Worm (Caenorhabditis elegans) whole organism, mixed stage, embryonic: ENCODE measurements around the gene pgp-1.
A peak's percentile ranks its signal among the peaks of the same experiment; 100 is the strongest.

ENCODE experiments used
- M03D4.4 ChIP-seq: sonication (generic microtip); optimal IDR thresholded peaks from 2 replicates; lab custom pipeline; 2017; ENCODE audit warnings: mild to moderate bottlenecking, missing genetic modification characterization, missing compliant biosample characterization
- bed-3 ChIP-seq: fragments of 200-800 bp; sonication (Bioruptor generic); optimal IDR thresholded peaks from 3 replicates; lab custom pipeline; 2018; ENCODE audit warnings: mild to moderate bottlenecking, missing genetic modification characterization, moderate library complexity, missing compliant biosample characterization
- blmp-1 ChIP-seq: fragments of 150-350 bp; optimal IDR thresholded peaks from 2 replicates; lab custom pipeline; 2014; ENCODE audit warnings: missing biosample characterization, missing genetic modification characterization
- ceh-39 ChIP-seq: fragments of 150-350 bp; optimal IDR thresholded peaks from 2 replicates; lab custom pipeline; 2014; ENCODE audit warnings: missing biosample characterization, missing genetic modification characterization
- ceh-43 ChIP-seq: fragments of 200-800 bp; sonication (Bioruptor generic); optimal IDR thresholded peaks from 2 replicates; lab custom pipeline; 2018; ENCODE audit warnings: mild to moderate bottlenecking, missing genetic modification characterization, moderate library complexity, missing compliant biosample characterization
- ces-1 ChIP-seq: fragments of 150-350 bp; optimal IDR thresholded peaks from 2 replicates; lab custom pipeline; 2014; ENCODE audit warnings: missing biosample characterization, missing genetic modification reagents, missing genetic modification characterization
- cnd-1 ChIP-seq: fragments of 200-800 bp; sonication (Bioruptor generic); optimal IDR thresholded peaks from 2 replicates; lab custom pipeline; 2018; ENCODE audit warnings: mild to moderate bottlenecking, missing genetic modification characterization, missing compliant biosample characterization
- drap-1 ChIP-seq: fragments of 200-800 bp; sonication (Bioruptor generic); optimal IDR thresholded peaks from 3 replicates; lab custom pipeline; 2018; ENCODE audit warnings: mild to moderate bottlenecking, missing genetic modification characterization, missing compliant biosample characterization
- elt-3 ChIP-seq: fragments of 150-350 bp; optimal IDR thresholded peaks from 2 replicates; lab custom pipeline; 2014; ENCODE audit warnings: missing biosample characterization, missing genetic modification characterization
- flh-1 ChIP-seq: fragments of 200-800 bp; sonication (Bioruptor generic); optimal IDR thresholded peaks from 2 replicates; lab custom pipeline; 2018; ENCODE audit warnings: mild to moderate bottlenecking, missing genetic modification characterization, moderate library complexity, missing compliant biosample characterization
- ham-2 ChIP-seq: fragments of 200-800 bp; sonication (Bioruptor generic); optimal IDR thresholded peaks from 2 replicates; lab custom pipeline; 2018; ENCODE audit warnings: mild to moderate bottlenecking, missing genetic modification characterization, missing compliant biosample characterization
- hlh-1 ChIP-seq: fragments of 150-350 bp; optimal IDR thresholded peaks from 2 replicates; lab custom pipeline; 2014; ENCODE audit warnings: missing biosample characterization, missing genetic modification reagents, missing genetic modification characterization
- lin-13 ChIP-seq: fragments of 150-350 bp; optimal IDR thresholded peaks from 2 replicates; lab custom pipeline; 2014; ENCODE audit warnings: missing biosample characterization, missing genetic modification characterization
- lin-32 ChIP-seq: fragments of 200-800 bp; sonication (Bioruptor generic); optimal IDR thresholded peaks from 2 replicates; lab custom pipeline; 2018; ENCODE audit warnings: mild to moderate bottlenecking, missing genetic modification characterization, missing compliant biosample characterization
- lsy-2 ChIP-seq: fragments of 150-350 bp; optimal IDR thresholded peaks from 2 replicates; lab custom pipeline; 2014; ENCODE audit warnings: missing biosample characterization, missing genetic modification characterization
- mab-5 ChIP-seq: fragments of 150-350 bp; optimal IDR thresholded peaks from 2 replicates; lab custom pipeline; 2014; ENCODE audit warnings: missing biosample characterization, missing genetic modification characterization
- mep-1 ChIP-seq: fragments of 150-350 bp; optimal IDR thresholded peaks from 2 replicates; lab custom pipeline; 2017; ENCODE audit warnings: missing biosample characterization, missing genetic modification reagents, missing genetic modification characterization, inconsistent platforms
- mls-2 ChIP-seq: sonication (generic microtip); optimal IDR thresholded peaks from 2 replicates; lab custom pipeline; 2016; ENCODE audit warnings: mild to moderate bottlenecking, missing genetic modification characterization, moderate library complexity, missing compliant biosample characterization
- nhr-12 ChIP-seq: fragments of 150-350 bp; optimal IDR thresholded peaks from 2 replicates; lab custom pipeline; 2014; ENCODE audit warnings: missing biosample characterization, missing genetic modification characterization
- nhr-2 ChIP-seq: fragments of 150-350 bp; optimal IDR thresholded peaks from 2 replicates; lab custom pipeline; 2014; ENCODE audit warnings: missing biosample characterization, missing genetic modification characterization
- nhr-237 ChIP-seq: fragments of 150-350 bp; optimal IDR thresholded peaks from 2 replicates; lab custom pipeline; 2014; ENCODE audit warnings: missing biosample characterization, missing genetic modification characterization
- nhr-28 ChIP-seq: fragments of 150-350 bp; optimal IDR thresholded peaks from 2 replicates; lab custom pipeline; 2014; ENCODE audit warnings: missing biosample characterization, missing genetic modification characterization
- nhr-76 ChIP-seq: sonication (generic microtip); optimal IDR thresholded peaks from 2 replicates; lab custom pipeline; 2017; ENCODE audit warnings: missing biosample characterization, missing genetic modification characterization
- pha-4 ChIP-seq: fragments of 150-350 bp; optimal IDR thresholded peaks from 2 replicates; lab custom pipeline; 2018; ENCODE audit warnings: missing biosample characterization, missing genetic modification reagents, missing genetic modification characterization
- sem-2 ChIP-seq: fragments of 200-800 bp; sonication (Bioruptor generic); optimal IDR thresholded peaks from 2 replicates; lab custom pipeline; 2018; ENCODE audit warnings: mild to moderate bottlenecking, missing genetic modification characterization, missing compliant biosample characterization
- sptf-1 ChIP-seq: sonication (generic microtip); optimal IDR thresholded peaks from 2 replicates; lab custom pipeline; 2017; ENCODE audit warnings: mild to moderate bottlenecking, missing genetic modification characterization, moderate library complexity, missing compliant biosample characterization
- tbx-8 ChIP-seq: fragments of 200-800 bp; sonication (Bioruptor generic); optimal IDR thresholded peaks from 2 replicates; lab custom pipeline; 2018; ENCODE audit warnings: mild to moderate bottlenecking, missing genetic modification characterization, moderate library complexity, missing compliant biosample characterization
- unc-120 ChIP-seq: sonication (generic microtip); optimal IDR thresholded peaks from 2 replicates; lab custom pipeline; 2017; ENCODE audit warnings: missing genetic modification characterization, missing compliant biosample characterization; ENCODE audit not compliant: poor library complexity, severe bottlenecking
- unc-39 ChIP-seq: fragments of 150-350 bp; optimal IDR thresholded peaks from 2 replicates; lab custom pipeline; 2014; ENCODE audit warnings: missing biosample characterization, missing genetic modification characterization
- ztf-11 ChIP-seq: fragments of 150-350 bp; optimal IDR thresholded peaks from 2 replicates; lab custom pipeline; 2014; ENCODE audit warnings: missing biosample characterization, missing genetic modification characterization

pgp-1 gene

ce11 chrIV:12590373-12590772 lies 8.6 kb downstream of the pgp-1 start, which contains the start of gene cul-6:
cul-6 (minus strand) TSS chrIV:12590451.
- TF ChIP-seq bed-3 (GFP tag; lab: Kevin White, UChicago): no peak
- no peak for TF ChIP-seq nhr-2
- no peak for TF ChIP-seq unc-120
- no peak for TF ChIP-seq flh-1 (GFP tag; lab: Kevin White, UChicago)
- no peak for TF ChIP-seq lin-13
- no peak for TF ChIP-seq nhr-28 (tag; lab: Kevin White, UChicago)
- TF ChIP-seq nhr-237 (tag; lab: Kevin White, UChicago): no peak
- TF ChIP-seq elt-3 (tag; lab: Kevin White, UChicago): no peak
- no peak for TF ChIP-seq nhr-12 (tag; lab: Kevin White, UChicago)
- TF ChIP-seq blmp-1 (tag; lab: Kevin White, UChicago): no peak
- no peak for TF ChIP-seq sem-2 (GFP tag; lab: Kevin White, UChicago)
- no peak for TF ChIP-seq pha-4 (tag; lab: Kevin White, UChicago)
- no peak for TF ChIP-seq mab-5
- no peak for TF ChIP-seq lsy-2 (tag; lab: Kevin White, UChicago)
- no peak for TF ChIP-seq mls-2 (tag; lab: Kevin White, UChicago)

- TF ChIP-seq flh-1 (GFP tag; lab: Kevin White, UChicago) (no peak), elt-3 (tag; lab: Kevin White, UChicago) (no peak), ceh-39 (tag; lab: Kevin White, UChicago) (no peak), M03D4.4 (tag; lab: Kevin White, UChicago) (no peak), ham-2 (GFP tag; lab: Kevin White, UChicago) (no peak), nhr-237 (tag; lab: Kevin White, UChicago) (no peak), mls-2 (tag; lab: Kevin White, UChicago) (no peak), lsy-2 (tag; lab: Kevin White, UChicago) (no peak), ztf-11 (tag; lab: Kevin White, UChicago) (no peak)
- TF ChIP-seq, all 35 proteins: peak for 0
Observed at ce11 chrIV:12585966-12586365, 13.0 kb downstream of the pgp-1 start, which contains the start of gene K08E7.8. K08E7.8 (minus strand) TSS chrIV:12586066.

ce11 chrIV:12584146-12584545 lies 14.8 kb downstream of the pgp-1 start:
- TF ChIP-seq sptf-1 (tag; lab: Kevin White, UChicago) (peak; percentile 6), ces-1 (GFP tag; lab: Kevin White, UChicago) (peak; percentile 54), unc-39 (tag; lab: Kevin White, UChicago) (no peak)

ce11 chrIV:12583181-12583580 lies 15.8 kb downstream of the pgp-1 start:
- TF ChIP-seq hlh-1 (tag; lab: Kevin White, UChicago): no peak
- peak; percentile 46 for TF ChIP-seq ces-1 (GFP tag; lab: Kevin White, UChicago)

ce11 chrIV:12581046-12581445 lies 17.9 kb downstream of the pgp-1 start, which contains the start of gene K08E7.6:
K08E7.6 (minus strand) TSS chrIV:12581146.
- TF ChIP-seq nhr-76 (tag; lab: Kevin White, UChicago): no peak
- TF ChIP-seq nhr-28 (tag; lab: Kevin White, UChicago): no peak
- TF ChIP-seq unc-120: no peak
- no peak for TF ChIP-seq elt-3 (tag; lab: Kevin White, UChicago)
- TF ChIP-seq tbx-8 (GFP tag; lab: Kevin White, UChicago): no peak
- no peak for TF ChIP-seq mep-1 (tag; lab: Kevin White, UChicago)
- TF ChIP-seq nhr-237 (tag; lab: Kevin White, UChicago): no peak
- TF ChIP-seq cnd-1 (tag; lab: Kevin White, UChicago): no peak
- TF ChIP-seq ztf-11 (tag; lab: Kevin White, UChicago): no peak
- TF ChIP-seq ceh-39 (tag; lab: Kevin White, UChicago): no peak
- no peak for TF ChIP-seq flh-1 (GFP tag; lab: Kevin White, UChicago)
- TF ChIP-seq sptf-1 (tag; lab: Kevin White, UChicago): no peak
- no peak for TF ChIP-seq ceh-43
- no peak for TF ChIP-seq drap-1 (GFP tag; lab: Kevin White, UChicago)
- TF ChIP-seq lin-32 (GFP tag; lab: Kevin White, UChicago): no peak
- TF ChIP-seq nhr-12 (tag; lab: Kevin White, UChicago): no peak
- TF ChIP-seq bed-3 (GFP tag; lab: Kevin White, UChicago): no peak
- no peak for TF ChIP-seq ham-2 (GFP tag; lab: Kevin White, UChicago)
- TF ChIP-seq, all 35 proteins: peak for 0
